Worm (Caenorhabditis elegans) whole organism, L3 larva: ENCODE results near the gene ttr-8.
"Not testable (repeated sequence)": the region's sequence is repeated elsewhere in the genome, so short reads cannot be mapped to it uniquely, and the experiment has no call there.

Source experiments
- R02D3.7 ChIP-seq: fragments of 150-350 bp; optimal IDR thresholded peaks from 2 replicates; lab custom pipeline; 2014; ENCODE audit warnings: missing biosample characterization, missing genetic modification characterization
- elt-3 ChIP-seq, 3 experiments: fragments of 150-350 bp in 1 of 3; sonication (generic microtip) in 2 of 3; optimal IDR thresholded peaks; 2 replicates in 2 of 3; 4 replicates in 1 of 3; lab custom pipeline; 2014 to 2017; ENCODE audit warnings: missing biosample characterization in 3 of 3, missing genetic modification characterization in 3 of 3
- pha-4 ChIP-seq: fragments of 150-350 bp; optimal IDR thresholded peaks from 2 replicates; lab custom pipeline; 2014; ENCODE audit warnings: missing biosample characterization, missing genetic modification reagents, missing genetic modification characterization
- skn-1 ChIP-seq: fragments of 150-350 bp; optimal IDR thresholded peaks from 2 replicates; lab custom pipeline; 2014; ENCODE audit warnings: missing biosample characterization, missing genetic modification characterization
- unc-62 ChIP-seq: fragments of 150-350 bp; sonication (generic microtip); optimal IDR thresholded peaks from 4 replicates; lab custom pipeline; 2014; ENCODE audit warnings: missing biosample characterization, missing genetic modification reagents, missing genetic modification characterization

DNA sequence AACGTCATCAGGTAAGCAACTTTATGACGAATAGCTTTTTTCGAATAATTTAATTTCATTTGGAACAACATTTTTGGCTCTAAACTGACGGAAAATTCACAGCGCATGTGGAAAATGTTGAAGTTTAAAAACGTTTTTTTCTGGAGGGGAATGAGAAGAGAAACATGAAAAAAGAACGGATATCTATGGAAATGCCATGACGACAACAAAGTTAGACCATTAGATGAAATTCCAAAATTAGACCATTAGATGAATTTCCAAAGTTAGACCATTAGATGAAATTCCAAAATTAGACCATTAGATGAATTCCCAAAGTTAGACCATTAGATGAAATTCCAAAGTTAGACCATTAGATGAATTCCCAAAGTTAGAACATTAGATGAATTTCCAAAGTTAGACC, 29.3 kb upstream of the ttr-8 start, which contains the start of gene Y80D4G.2:
- TF ChIP-seq elt-3 (tag; optimal IDR thresholded peaks at IDR 0.05; lab: Kevin White, UChicago); skn-1 (tag; lab: Kevin White, UChicago); pha-4 (tag; lab: Kevin White, UChicago); unc-62; R02D3.7 (tag; lab: Kevin White, UChicago): not testable (repeated sequence)
